Worm (Caenorhabditis elegans) whole organism, early embryonic: ENCODE results near the gene Y54G2A.11.

Experiments used
- F13C5.2 ChIP-seq: sonication (generic microtip); optimal IDR thresholded peaks from 2 replicates; lab custom pipeline; 2017; ENCODE audit warnings: mild to moderate bottlenecking, missing genetic modification characterization, inconsistent platforms, missing compliant biosample characterization
- aly-1 ChIP-seq: sonication (generic microtip); optimal IDR thresholded peaks from 2 replicates; lab custom pipeline; 2016; ENCODE audit warnings: missing genetic modification characterization, missing compliant biosample characterization
- ama-1 ChIP-seq: fragments of 150-350 bp; optimal IDR thresholded peaks from 2 replicates; lab custom pipeline; 2014
- ets-7 ChIP-seq: sonication (generic microtip); optimal IDR thresholded peaks from 2 replicates; lab custom pipeline; 2016; ENCODE audit warnings: missing genotype, missing genetic modification characterization, missing compliant biosample characterization
- flt-1 ChIP-seq: fragments of 200-800 bp; sonication (Bioruptor generic); IDR thresholded peaks from 2 replicates; pipeline ENCODE4 v1.3.6; 2022; ENCODE audit warnings: missing genetic modification characterization, missing compliant biosample characterization
- hmbx-1 ChIP-seq: sonication (generic microtip); optimal IDR thresholded peaks from 2 replicates; lab custom pipeline; 2016; ENCODE audit warnings: mild to moderate bottlenecking, missing genetic modification characterization, missing compliant biosample characterization
- hmg-4 ChIP-seq: fragments of 200-800 bp; sonication (Bioruptor generic); optimal IDR thresholded peaks from 2 replicates; lab custom pipeline; 2018; ENCODE audit warnings: mild to moderate bottlenecking, missing genetic modification characterization, missing compliant biosample characterization
- pes-1 ChIP-seq: fragments of 200-800 bp; sonication (Bioruptor generic); IDR thresholded peaks from 2 replicates; pipeline ENCODE4 v1.3.6; 2022; ENCODE audit warnings: missing genetic modification reagents, missing genetic modification characterization, missing compliant biosample characterization
- scrt-1 ChIP-seq: fragments of 200-800 bp; sonication (Bioruptor generic); IDR thresholded peaks from 2 replicates; pipeline ENCODE4 v1.3.6; 2022; ENCODE audit warnings: missing genetic modification characterization, missing compliant biosample characterization
- sea-1 ChIP-seq: fragments of 200-800 bp; sonication (Bioruptor generic); conservative IDR thresholded peaks from 2 replicates; pipeline ENCODE4 v1.3.6; 2022; ENCODE audit warnings: missing genetic modification characterization, missing compliant biosample characterization
- tbx-11 ChIP-seq: fragments of 200-800 bp; sonication (Bioruptor generic); IDR thresholded peaks from 2 replicates; pipeline ENCODE4 v1.3.6; 2022; ENCODE audit warnings: missing genetic modification characterization, missing compliant biosample characterization
- tra-4 ChIP-seq: sonication (generic microtip); optimal IDR thresholded peaks from 2 replicates; lab custom pipeline; 2017; ENCODE audit warnings: missing genetic modification characterization, missing compliant biosample characterization

- TF ChIP-seq tbx-11 (GFP tag; lab: Robert Waterston, UW) (0 out of 2 replicates have a peak, but pooled peaks have one; percentile 53), flt-1 (GFP tag; lab: Robert Waterston, UW) (peak; percentile 70), ama-1 (lab: Kevin White, UChicago) (no peak), scrt-1 (GFP tag; lab: Robert Waterston, UW) (peak; percentile 78), hmbx-1 (tag; lab: Kevin White, UChicago) (no peak), tra-4 (no peak), pes-1 (GFP tag; lab: Robert Waterston, UW) (peak; percentile 72), F13C5.2 (no peak), aly-1 (tag; lab: Kevin White, UChicago) (peak; percentile 5), hmg-4 (GFP tag; lab: Kevin White, UChicago) (peak; percentile 46), ets-7 (tag; lab: Kevin White, UChicago) (no peak), sea-1 (0 out of 2 replicates have a peak, but pooled peaks have one; percentile 40)
Observed at ce11 chrIV:2802193-2802592, 30.6 kb upstream of the Y54G2A.11 start.
